Fruit fly (Drosophila melanogaster): ENCODE results near the gene CG33688.
A peak's percentile ranks its signal among the peaks of the same experiment; 100 is the strongest.

CG33688 gene

dm6 chr3L:16197450-16197918, 1.5 kb upstream of the CG33688 start, which contains the start of gene CG33687:
TSS of gene CG33687 (plus strand) at chr3L:16197868.
- TF ChIP-seq aop (GFP tag; IDR thresholded peaks at IDR 0.05) (no peak), seq (GFP tag; IDR thresholded peaks at IDR 0.05) (no peak), CG1647 (GFP tag; optimal IDR thresholded peaks at IDR 0.05) (no peak)

- no peak for TF ChIP-seq CG9797 (GFP tag; optimal IDR thresholded peaks at IDR 0.05)
- TF ChIP-seq nom (GFP tag; optimal IDR thresholded peaks at IDR 0.05): no peak
- no peak for TF ChIP-seq CG3995 (GFP tag; optimal IDR thresholded peaks at IDR 0.05)
- no peak for TF ChIP-seq tin (GFP tag; optimal IDR thresholded peaks at IDR 0.05)
- no peak for TF ChIP-seq Ada2b (GFP tag; IDR thresholded peaks at IDR 0.05)
- no peak for TF ChIP-seq aop (GFP tag; IDR thresholded peaks at IDR 0.05)
- no peak for TF ChIP-seq tll (GFP tag; optimal IDR thresholded peaks at IDR 0.05)
- TF ChIP-seq CG7987 (GFP tag; optimal IDR thresholded peaks at IDR 0.05): no peak
- TF ChIP-seq CG31388 (GFP tag; optimal IDR thresholded peaks at IDR 0.05): no peak
- no peak for TF ChIP-seq fru (optimal IDR thresholded peaks at IDR 0.05)
- TF ChIP-seq Asciz (GFP tag; optimal IDR thresholded peaks at IDR 0.05): no peak
- TF ChIP-seq run (tag; optimal IDR thresholded peaks at IDR 0.05): no peak
- no peak for TF ChIP-seq CG32767 (GFP tag; IDR thresholded peaks at IDR 0.05)
- TF ChIP-seq so (GFP tag; IDR thresholded peaks at IDR 0.05): no peak
- no peak for TF ChIP-seq CG1603 (tag; optimal IDR thresholded peaks at IDR 0.05)
- TF ChIP-seq Dbx (GFP tag; IDR thresholded peaks at IDR 0.05): no peak
- TF ChIP-seq CG42726 (GFP tag; IDR thresholded peaks at IDR 0.05; ENCODE audit: partially characterized antibody): no peak
Observed at dm6 chr3L:16199929-16200328, 909 bp downstream of the CG33688 start, which contains the start of gene CG33689. TSS of gene CG33689 (plus strand) at chr3L:16200229.

- peak in 1 of 2 experiments; percentile 44 for TF ChIP-seq Pdp1 (GFP tag; optimal IDR thresholded peaks at IDR 0.05)
- no peak for TF ChIP-seq wdn (GFP tag; IDR thresholded peaks at IDR 0.05)
- no peak for TF ChIP-seq Dbx (GFP tag; IDR thresholded peaks at IDR 0.05)
Observed at dm6 chr3L:16201028-16201427, 2.0 kb downstream of the CG33688 start, which contains the start of gene dls. TSS of gene dls (plus strand) at chr3L:16201328.

- TF ChIP-seq grn (GFP tag; optimal IDR thresholded peaks at IDR 0.05) (no peak), ap (GFP tag; IDR thresholded peaks at IDR 0.05) (no peak), fd64A (GFP tag; optimal IDR thresholded peaks at IDR 0.05) (no peak), CG15479 (GFP tag; optimal IDR thresholded peaks at IDR 0.05) (no peak), br (optimal IDR thresholded peaks at IDR 0.05) (no peak), NC2β (GFP tag; optimal IDR thresholded peaks at IDR 0.05) (no peak), Dad (GFP tag; optimal IDR thresholded peaks at IDR 0.05) (no peak), CG17912 (GFP tag; optimal IDR thresholded peaks at IDR 0.05) (no peak), CG2120 (GFP tag; optimal IDR thresholded peaks at IDR 0.05) (peak; percentile 69), usp (GFP tag; optimal IDR thresholded peaks at IDR 0.05) (no peak), CG17385 (GFP tag; optimal IDR thresholded peaks at IDR 0.05) (peak; percentile 32), bab2 (GFP tag; optimal IDR thresholded peaks at IDR 0.05) (no peak), CG7963 (GFP tag; IDR thresholded peaks at IDR 0.05; ENCODE audit: partially characterized antibody) (no peak), CG12391 (tag; optimal IDR thresholded peaks at IDR 0.05) (peak; percentile 18), row (GFP tag; IDR thresholded peaks at IDR 0.05) (no peak), Ptx1 (GFP tag; IDR thresholded peaks at IDR 0.05) (no peak), E2f1 (GFP tag; IDR thresholded peaks at IDR 0.05) (no peak), caup (GFP tag; optimal IDR thresholded peaks at IDR 0.05; ENCODE audit: severe bottlenecking) (peak; percentile 40), pzg (GFP tag; optimal IDR thresholded peaks at IDR 0.05) (no peak), Sin3A (optimal IDR thresholded peaks at IDR 0.05) (no peak), nmo (GFP tag; optimal IDR thresholded peaks at IDR 0.05) (peak; percentile 53), CG4328 (GFP tag; optimal IDR thresholded peaks at IDR 0.05) (no peak), wek (GFP tag; optimal IDR thresholded peaks at IDR 0.05) (no peak), CG18599 (GFP tag; optimal IDR thresholded peaks at IDR 0.05) (peak; percentile 63), CG10147 (GFP tag; optimal IDR thresholded peaks at IDR 0.05) (peak; percentile 45), dimm (GFP tag; IDR thresholded peaks at IDR 0.05) (no peak), oc (tag; optimal IDR thresholded peaks at IDR 0.05) (no peak)
Observed at dm6 chr3L:16202550-16202949, 3.5 kb downstream of the CG33688 start.

All from whole organism, embryonic.